Fruit fly (Drosophila melanogaster) whole organism, embryonic: ENCODE data around the gene abs.

Source experiments
- Bdp1 ChIP-seq: fragments of 200-800 bp; sonication (Bioruptor generic); optimal IDR thresholded peaks from 3 replicates; lab custom pipeline; 2016; ENCODE audit warnings: missing biosample characterization, missing genetic modification characterization
- Bteb2 ChIP-seq: fragments of 200-800 bp; sonication (Bioruptor generic); optimal IDR thresholded peaks from 2 replicates; lab custom pipeline; 2016; ENCODE audit warnings: missing biosample characterization, missing genetic modification characterization
- CG10209 ChIP-seq: fragments of 200-800 bp; sonication (Bioruptor generic); optimal IDR thresholded peaks from 3 replicates; lab custom pipeline; 2017; ENCODE audit warnings: missing biosample characterization, mild to moderate bottlenecking, missing genetic modification characterization, missing genetic modification reagents
- CG10431 ChIP-seq: fragments of 200-800 bp; sonication (Bioruptor generic); optimal IDR thresholded peaks from 3 replicates; lab custom pipeline; 2018; ENCODE audit warnings: missing biosample characterization, mild to moderate bottlenecking, missing genetic modification characterization
- CG10565 ChIP-seq: fragments of 200-800 bp; sonication (Bioruptor generic); optimal IDR thresholded peaks from 3 replicates; lab custom pipeline; 2016; ENCODE audit warnings: missing biosample characterization, mild to moderate bottlenecking, missing genetic modification characterization
- CG11560 ChIP-seq: fragments of 200-800 bp; sonication (Bioruptor generic); IDR thresholded peaks from 3 replicates; pipeline ENCODE4 v1.3.6; 2022; ENCODE audit warnings: missing biosample characterization, missing genetic modification characterization
- CG16813 ChIP-seq: fragments of 200-800 bp; sonication (Bioruptor generic); IDR thresholded peaks from 3 replicates; pipeline ENCODE4 v1.3.6; 2022; ENCODE audit warnings: missing biosample characterization, missing genetic modification characterization; ENCODE audit not compliant: partially characterized antibody
- CG17361 ChIP-seq: fragments of 200-800 bp; sonication (Bioruptor generic); IDR thresholded peaks from 3 replicates; pipeline ENCODE4 v1.3.6; 2022; ENCODE audit warnings: missing biosample characterization, missing genetic modification characterization
- CG1792 ChIP-seq: fragments of 200-800 bp; sonication (Bioruptor generic); optimal IDR thresholded peaks from 2 replicates; lab custom pipeline; 2016; ENCODE audit warnings: missing biosample characterization, missing genetic modification characterization
- CG18476 ChIP-seq: fragments of 200-800 bp; sonication (Bioruptor generic); optimal IDR thresholded peaks from 2 replicates; lab custom pipeline; 2016; ENCODE audit warnings: missing biosample characterization, mild to moderate bottlenecking, missing genetic modification characterization
- CG2712 ChIP-seq: fragments of 200-800 bp; optimal IDR thresholded peaks from 3 replicates; lab custom pipeline; 2019; ENCODE audit warnings: missing biosample characterization, mild to moderate bottlenecking, missing genetic modification characterization, moderate library complexity
- CG30403 ChIP-seq: fragments of 200-800 bp; sonication (Bioruptor generic); optimal IDR thresholded peaks from 3 replicates; lab custom pipeline; 2016; ENCODE audit warnings: missing biosample characterization, missing genetic modification characterization
- CG33557 ChIP-seq: fragments of 200-800 bp; sonication (Bioruptor generic); optimal IDR thresholded peaks from 2 replicates; lab custom pipeline; 2019; ENCODE audit warnings: missing biosample characterization, mild to moderate bottlenecking, missing genetic modification characterization, moderate library complexity
- CG3407 ChIP-seq: fragments of 200-800 bp; sonication (Bioruptor generic); optimal IDR thresholded peaks from 2 replicates; lab custom pipeline; 2018; ENCODE audit warnings: missing biosample characterization, mild to moderate bottlenecking, missing genetic modification characterization
- CG3847 ChIP-seq: fragments of 200-800 bp; sonication (Bioruptor generic); IDR thresholded peaks from 2 replicates; pipeline ENCODE4 v1.3.6; 2022; ENCODE audit warnings: missing biosample characterization, missing genetic modification characterization
- CG4282 ChIP-seq: fragments of 200-800 bp; sonication (Bioruptor generic); optimal IDR thresholded peaks from 2 replicates; lab custom pipeline; 2016; ENCODE audit warnings: missing biosample characterization, missing genetic modification characterization
- CG4617 ChIP-seq: fragments of 200-800 bp; sonication (Bioruptor generic); optimal IDR thresholded peaks from 3 replicates; lab custom pipeline; 2016; ENCODE audit warnings: missing biosample characterization, missing genetic modification characterization, borderline replicate concordance
- CG5245 ChIP-seq: fragments of 200-800 bp; sonication (Bioruptor generic); optimal IDR thresholded peaks from 3 replicates; lab custom pipeline; 2016; ENCODE audit warnings: missing biosample characterization, missing genetic modification characterization
- CG6175 ChIP-seq: fragments of 200-800 bp; sonication (Bioruptor generic); IDR thresholded peaks from 3 replicates; pipeline ENCODE4 v1.3.6; 2022; ENCODE audit warnings: missing biosample characterization, missing genetic modification characterization
- CG9727 ChIP-seq: fragments of 200-800 bp; sonication (Bioruptor generic); optimal IDR thresholded peaks from 3 replicates; lab custom pipeline; 2017; ENCODE audit warnings: missing biosample characterization, mild to moderate bottlenecking, missing genetic modification characterization
- CHES-1-like ChIP-seq: fragments of 200-800 bp; sonication (Bioruptor generic); optimal IDR thresholded peaks from 2 replicates; lab custom pipeline; 2016; ENCODE audit warnings: missing biosample characterization, missing genetic modification characterization
- CrebB ChIP-seq: fragments of 200-800 bp; sonication (Bioruptor generic); optimal IDR thresholded peaks from 3 replicates; lab custom pipeline; 2018; ENCODE audit warnings: missing biosample characterization, mild to moderate bottlenecking, missing genetic modification characterization
- Deaf1 ChIP-seq: fragments of 200-800 bp; optimal IDR thresholded peaks from 3 replicates; lab custom pipeline; 2019; ENCODE audit warnings: missing biosample characterization, mild to moderate bottlenecking, missing genetic modification characterization, moderate library complexity
- Dip2 ChIP-seq: fragments of 200-800 bp; sonication (Bioruptor generic); IDR thresholded peaks from 2 replicates; pipeline ENCODE4 v1.3.6; 2022; ENCODE audit warnings: missing biosample characterization, missing genetic modification characterization
- Eip74EF ChIP-seq, 2 experiments: fragments of 200-800 bp in 1 of 2; fragments of >200 bp in 1 of 2; sonication (Bioruptor generic) in 1 of 2; optimal IDR thresholded peaks; 2 replicates each; lab custom pipeline; 2017 to 2019; ENCODE audit warnings: missing biosample characterization in 2 of 2, missing genetic modification characterization in 2 of 2, mild to moderate bottlenecking in 1 of 2, moderate library complexity in 1 of 2
- HLH3B ChIP-seq: fragments of 200-800 bp; sonication (Bioruptor generic); IDR thresholded peaks from 2 replicates; pipeline ENCODE4 v1.3.6; 2022; ENCODE audit warnings: missing biosample characterization, missing genetic modification characterization
- HLH4C ChIP-seq: fragments of 200-800 bp; sonication (Bioruptor generic); IDR thresholded peaks from 3 replicates; pipeline ENCODE4 v1.3.6; 2022; ENCODE audit warnings: missing biosample characterization, missing genetic modification characterization; ENCODE audit not compliant: partially characterized antibody
- NK7.1 ChIP-seq: fragments of 200-800 bp; sonication (Bioruptor generic); optimal IDR thresholded peaks from 3 replicates; lab custom pipeline; 2016; ENCODE audit warnings: missing biosample characterization, missing genetic modification characterization
- Sry-δ ChIP-seq: fragments of 200-800 bp; sonication (Bioruptor generic); optimal IDR thresholded peaks from 2 replicates; lab custom pipeline; 2016; ENCODE audit warnings: missing biosample characterization, missing genetic modification characterization
- ato ChIP-seq: fragments of 200-800 bp; sonication (Bioruptor generic); IDR thresholded peaks from 2 replicates; pipeline ENCODE4 v1.3.6; 2022; ENCODE audit warnings: missing biosample characterization, missing genetic modification characterization; ENCODE audit not compliant: partially characterized antibody
- az2 ChIP-seq: fragments of 200-800 bp; sonication (Bioruptor generic); optimal IDR thresholded peaks from 3 replicates; lab custom pipeline; 2016; ENCODE audit warnings: missing biosample characterization, missing genetic modification characterization
- bbx ChIP-seq: fragments of 200-800 bp; sonication (Bioruptor generic); IDR thresholded peaks from 2 replicates; pipeline ENCODE4 v1.3.6; 2022; ENCODE audit warnings: missing biosample characterization, missing genetic modification characterization; ENCODE audit not compliant: partially characterized antibody
- bcd ChIP-seq: fragments of 200-800 bp; sonication (Bioruptor generic); optimal IDR thresholded peaks from 2 replicates; lab custom pipeline; 2017; ENCODE audit warnings: missing biosample characterization, mild to moderate bottlenecking, missing genetic modification characterization
- ci ChIP-seq: fragments of 200-800 bp; sonication (Bioruptor generic); IDR thresholded peaks from 3 replicates; pipeline ENCODE4 v1.3.6; 2022; ENCODE audit warnings: missing biosample characterization, missing genetic modification characterization
- dpn ChIP-seq, 2 experiments: fragments of 200-800 bp; sonication (Bioruptor generic); optimal IDR thresholded peaks; 3 replicates each; lab custom pipeline; 2016; ENCODE audit warnings: missing biosample characterization in 2 of 2, missing genetic modification characterization in 2 of 2
- en ChIP-seq: fragments of 200-800 bp; sonication (Bioruptor generic); optimal IDR thresholded peaks from 2 replicates; lab custom pipeline; 2016; ENCODE audit warnings: missing biosample characterization, missing genetic modification characterization
- fd96Cb ChIP-seq: fragments of 200-800 bp; sonication (Bioruptor generic); optimal IDR thresholded peaks from 2 replicates; lab custom pipeline; 2018; ENCODE audit warnings: missing biosample characterization, mild to moderate bottlenecking, missing genetic modification characterization, moderate library complexity
- gfzf ChIP-seq: fragments of 200-800 bp; sonication (Bioruptor generic); optimal IDR thresholded peaks from 2 replicates; lab custom pipeline; 2016; ENCODE audit warnings: missing biosample characterization, mild to moderate bottlenecking, missing genetic modification characterization, moderate library complexity
- gsb ChIP-seq: fragments of 200-800 bp; sonication (Bioruptor generic); IDR thresholded peaks from 2 replicates; pipeline ENCODE4 v1.3.6; 2022; ENCODE audit warnings: missing biosample characterization, missing genetic modification characterization
- her ChIP-seq: fragments of 200-800 bp; sonication (Bioruptor generic); optimal IDR thresholded peaks from 2 replicates; lab custom pipeline; 2016; ENCODE audit warnings: missing biosample characterization, missing genetic modification characterization
- inv ChIP-seq: fragments of 200-800 bp; sonication (Bioruptor generic); IDR thresholded peaks from 2 replicates; pipeline ENCODE4 v1.3.6; 2022; ENCODE audit warnings: missing biosample characterization, missing genetic modification characterization; ENCODE audit not compliant: partially characterized antibody
- kay ChIP-seq: fragments of 200-800 bp; sonication (Bioruptor generic); optimal IDR thresholded peaks from 2 replicates; lab custom pipeline; 2016; ENCODE audit warnings: missing biosample characterization, missing genetic modification characterization
- nerfin-1 ChIP-seq: fragments of 200-800 bp; sonication (Bioruptor generic); optimal IDR thresholded peaks from 3 replicates; lab custom pipeline; 2019; ENCODE audit warnings: missing biosample characterization, mild to moderate bottlenecking, missing genetic modification characterization, moderate library complexity
- onecut ChIP-seq: fragments of 200-800 bp; sonication (Bioruptor generic); IDR thresholded peaks from 2 replicates; pipeline ENCODE4 v1.3.6; 2022; ENCODE audit warnings: missing biosample characterization, missing genetic modification characterization
- pb ChIP-seq: fragments of 200-800 bp; sonication (Bioruptor generic); optimal IDR thresholded peaks from 3 replicates; lab custom pipeline; 2016; ENCODE audit warnings: missing biosample characterization, missing genetic modification characterization
- prd ChIP-seq, 3 experiments: fragments of >200 bp in 2 of 3; fragments of 200-800 bp in 1 of 3; sonication (Bioruptor generic) in 1 of 3; optimal IDR thresholded peaks in 2 of 3; IDR thresholded peaks in 1 of 3; 2 replicates in 2 of 3; 3 replicates in 1 of 3; pipeline versions ENCODE4 v1.3.6 to Lab custom; 2017 to 2022; ENCODE audit warnings: missing biosample characterization in 1 of 3, missing genetic modification characterization in 1 of 3
- pzg ChIP-seq: fragments of 200-800 bp; sonication (Bioruptor generic); optimal IDR thresholded peaks from 3 replicates; lab custom pipeline; 2018; ENCODE audit warnings: missing biosample characterization, mild to moderate bottlenecking, missing genetic modification characterization, moderate library complexity
- schlank ChIP-seq: fragments of 200-800 bp; sonication (Bioruptor generic); optimal IDR thresholded peaks from 2 replicates; lab custom pipeline; 2018; ENCODE audit warnings: missing biosample characterization, mild to moderate bottlenecking, missing genetic modification characterization
- toy ChIP-seq: fragments of 200-800 bp; sonication (Bioruptor generic); IDR thresholded peaks from 2 replicates; pipeline ENCODE4 v1.3.6; 2022; ENCODE audit warnings: missing biosample characterization, missing genetic modification characterization
- ttk ChIP-seq: fragments of 200-800 bp; sonication (Bioruptor generic); IDR thresholded peaks from 2 replicates; pipeline ENCODE4 v2.1.2; 2022; ENCODE audit warnings: missing biosample characterization, missing genetic modification characterization

The abs gene

DNA sequence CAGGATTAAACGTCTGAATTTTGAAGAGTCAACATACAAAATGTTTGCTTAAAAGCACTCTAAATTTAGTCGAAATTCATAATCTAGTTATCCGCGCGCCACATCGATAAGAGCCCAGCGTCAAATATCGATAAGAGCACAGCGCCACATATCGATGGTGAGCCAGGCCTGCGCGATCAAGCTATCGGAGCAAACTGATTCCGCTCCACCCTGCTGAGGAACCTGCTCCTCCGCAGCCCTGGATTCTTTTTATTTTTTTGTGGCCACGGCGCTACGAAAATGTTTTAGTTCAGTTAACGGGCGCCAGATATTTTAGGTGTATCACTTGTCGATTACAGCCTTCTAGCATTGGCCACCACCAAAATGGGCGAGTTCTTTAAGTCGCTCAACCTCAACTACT lies 12.1 kb upstream of the abs start (continued):
- TF ChIP-seq CG3847: peak; percentile 66
- TF ChIP-seq HLH4C (GFP tag; lab: Robert Waterston, UW): peak; percentile 97
- TF ChIP-seq CG6175 (GFP tag; lab: Robert Waterston, UW): no peak
- peak; percentile 22 for TF ChIP-seq CG1792 (GFP tag; lab: Kevin White, UChicago)
- no peak for TF ChIP-seq gsb (GFP tag; lab: Robert Waterston, UW)
- TF ChIP-seq Eip74EF (GFP tag; optimal IDR thresholded peaks at IDR 0.05; lab: Kevin White, UChicago): no peak
- TF ChIP-seq gfzf: peak; percentile 31
- peak; percentile 82 for TF ChIP-seq CG4617 (GFP tag; lab: Kevin White, UChicago)
- TF ChIP-seq CG4282 (GFP tag; lab: Kevin White, UChicago): no peak
- no peak for TF ChIP-seq CG10565
- no peak for TF ChIP-seq Dip2 (GFP tag; lab: Robert Waterston, UW)
- TF ChIP-seq CG2712: peak; percentile 60
- TF ChIP-seq CG16813 (GFP tag; lab: Robert Waterston, UW): peak; percentile 98
- peak; percentile 18 for TF ChIP-seq NK7.1 (GFP tag; lab: Kevin White, UChicago)
- TF ChIP-seq Bteb2 (GFP tag; lab: Kevin White, UChicago): no peak
- TF ChIP-seq inv (GFP tag; lab: Robert Waterston, UW): peak; percentile 97
- no peak for TF ChIP-seq ttk
- peak; percentile 25 for TF ChIP-seq CG30403 (GFP tag; lab: Kevin White, UChicago)
- TF ChIP-seq HLH3B (GFP tag; lab: Robert Waterston, UW): no peak
- no peak for TF ChIP-seq Bdp1 (GFP tag; lab: Kevin White, UChicago)
- TF ChIP-seq bbx: peak; percentile 99
- TF ChIP-seq az2 (GFP tag; lab: Kevin White, UChicago): no peak
- TF ChIP-seq bcd: peak; percentile 36
- no peak for TF ChIP-seq prd (optimal IDR thresholded peaks at IDR 0.05; lab: Kevin White, UChicago)
- TF ChIP-seq prd (GFP tag; IDR thresholded peaks at IDR 0.05; lab: Robert Waterston, UW): 0 out of 3 replicates have a peak, but pooled peaks have one; percentile 11
- TF ChIP-seq CG18476 (GFP tag; lab: Kevin White, UChicago): no peak
- no peak for TF ChIP-seq CG10431
- TF ChIP-seq fd96Cb (tag; lab: Kevin White, UChicago): no peak
- peak; percentile 88 for TF ChIP-seq Sry-δ (GFP tag; lab: Kevin White, UChicago)
- TF ChIP-seq CHES-1-like (GFP tag; lab: Kevin White, UChicago): peak; percentile 59
- TF ChIP-seq CG33557: no peak
- TF ChIP-seq CG10209 (GFP tag; lab: Kevin White, UChicago): no peak
- TF ChIP-seq onecut (GFP tag; lab: Robert Waterston, UW): no peak; the same call in 1 of the 2 replicates
- TF ChIP-seq ci (GFP tag; lab: Robert Waterston, UW): peak; percentile 48; the same call in 2 of the 3 replicates
- peak; percentile 97 for TF ChIP-seq pzg (GFP tag; lab: Kevin White, UChicago)
- no peak for TF ChIP-seq toy
- peak; percentile 33 for TF ChIP-seq Deaf1 (tag; lab: Kevin White, UChicago)
- no peak for TF ChIP-seq nerfin-1 (tag; lab: Kevin White, UChicago)
- TF ChIP-seq CG9727: peak; percentile 20
- no peak for TF ChIP-seq en (GFP tag; lab: Kevin White, UChicago)
- TF ChIP-seq schlank (tag; lab: Kevin White, UChicago): no peak
- no peak for TF ChIP-seq pb (GFP tag; lab: Kevin White, UChicago)
- TF ChIP-seq her: peak; percentile 71
- peak; percentile 37 for TF ChIP-seq dpn (GFP tag; optimal IDR thresholded peaks at IDR 0.05; lab: Kevin White, UChicago)
- no peak for TF ChIP-seq CrebB (tag; lab: Kevin White, UChicago)
- TF ChIP-seq CG17361 (GFP tag; lab: Robert Waterston, UW): peak; percentile 47; the same call in 1 of the 3 replicates
- peak; percentile 97 for TF ChIP-seq ato (GFP tag; lab: Robert Waterston, UW)
- no peak for TF ChIP-seq CG11560 (tag; lab: Robert Waterston, UW)
- no peak for TF ChIP-seq CG3407 (GFP tag; lab: Kevin White, UChicago)
- TF ChIP-seq CG5245: no peak
- no peak for TF ChIP-seq kay (GFP tag; lab: Kevin White, UChicago)
